Worm (Caenorhabditis elegans): ENCODE data around the gene Y39F10C.3.

DNA sequence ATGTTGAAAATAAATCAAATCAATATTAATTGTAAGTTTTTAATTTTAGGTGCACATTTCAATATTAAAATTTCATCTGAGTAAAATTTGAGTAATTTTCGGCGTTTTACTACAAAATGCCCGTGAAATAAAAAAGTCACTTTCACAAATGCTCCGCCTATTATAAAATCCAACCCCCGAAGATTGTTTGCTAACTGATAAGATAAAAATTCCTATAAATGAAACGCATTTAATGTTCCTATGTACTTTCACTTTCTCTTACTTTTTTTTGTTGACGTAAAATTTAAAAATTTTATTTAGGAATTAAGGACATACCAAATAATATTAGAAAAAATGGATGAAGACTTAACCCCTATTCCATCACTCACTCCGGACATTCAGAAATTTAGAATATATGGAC, 15.8 kb upstream of the Y39F10C.3 start, which contains the start of gene sdz-24:
- TF ChIP-seq klf-2 (GFP tag; conservative IDR thresholded peaks at IDR 0.05) (no peak), ztf-29 (GFP tag; IDR thresholded peaks at IDR 0.05) (no peak), tab-1 (GFP tag; IDR thresholded peaks at IDR 0.05) (no peak), flt-1 (GFP tag; IDR thresholded peaks at IDR 0.05) (no peak), med-1 (GFP tag; optimal IDR thresholded peaks at IDR 0.05; ENCODE audit: insufficient read depth) (no peak), T22C8.4 (GFP tag; IDR thresholded peaks at IDR 0.05) (no peak), cog-1 (tag; optimal IDR thresholded peaks at IDR 0.05) (no peak), ref-1 (GFP tag; conservative IDR thresholded peaks at IDR 0.05) (no peak), ztf-23 (GFP tag; IDR thresholded peaks at IDR 0.05) (no peak)
